Fruit fly (Drosophila melanogaster): ENCODE results near the gene Blos3.

Gene Blos3

DNA sequence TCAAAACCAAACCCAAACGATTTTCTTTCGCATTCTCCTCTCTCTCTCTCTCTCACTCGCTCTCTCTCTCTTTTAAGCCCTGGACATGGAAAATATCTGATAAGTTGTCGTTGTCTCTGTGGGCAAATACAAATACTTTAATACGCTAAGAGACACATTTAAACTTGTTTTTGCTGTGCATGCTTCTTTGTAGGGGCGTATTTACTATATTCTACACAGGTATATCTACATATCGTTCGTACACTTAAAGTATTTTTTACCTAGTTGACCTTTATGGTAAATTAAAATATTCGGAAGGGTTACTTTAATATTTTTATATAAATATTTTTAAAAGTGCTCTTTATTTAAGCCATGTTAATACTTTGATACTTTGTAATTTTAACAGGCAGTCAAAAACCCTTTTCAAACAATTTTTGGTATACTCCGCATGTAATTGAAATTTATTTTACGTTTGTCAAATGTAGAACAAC is 23.7 kb upstream of the Blos3 start (continued):
- TF ChIP-seq croc (GFP tag; conservative IDR thresholded peaks at IDR 0.05) (no peak), Trl (optimal IDR thresholded peaks at IDR 0.05) (peak; percentile 78 to 96), Trl (GFP tag; optimal IDR thresholded peaks at IDR 0.05) (no peak), otp (GFP tag; IDR thresholded peaks at IDR 0.05) (no peak), knrl (GFP tag; IDR thresholded peaks at IDR 0.05; ENCODE audit: partially characterized antibody) (no peak), CG14050 (GFP tag; IDR thresholded peaks at IDR 0.05) (no peak), CG17912 (GFP tag; optimal IDR thresholded peaks at IDR 0.05) (no peak), crp (GFP tag; optimal IDR thresholded peaks at IDR 0.05) (no peak), Med (GFP tag) (peak; percentile 11), bcd (GFP tag; optimal IDR thresholded peaks at IDR 0.05) (no peak), Jarid2 (GFP tag; optimal IDR thresholded peaks at IDR 0.05) (peak; percentile 0), ftz-f1 (GFP tag; optimal IDR thresholded peaks at IDR 0.05) (no peak), CG31224 (GFP tag; IDR thresholded peaks at IDR 0.05) (no peak), CHES-1-like (GFP tag; optimal IDR thresholded peaks at IDR 0.05) (no peak), stwl (tag; optimal IDR thresholded peaks at IDR 0.05) (no peak), exex (tag; optimal IDR thresholded peaks at IDR 0.05) (peak; percentile 12), Atf-2 (GFP tag; optimal IDR thresholded peaks at IDR 0.05) (no peak), Pdp1 (GFP tag; optimal IDR thresholded peaks at IDR 0.05) (no peak), PHDP (tag; optimal IDR thresholded peaks at IDR 0.05) (peak; percentile 15), CG11560 (tag; IDR thresholded peaks at IDR 0.05) (no peak), CG6854 (GFP tag; optimal IDR thresholded peaks at IDR 0.05) (no peak), CG10209 (GFP tag; optimal IDR thresholded peaks at IDR 0.05) (no peak), CG7357 (GFP tag; IDR thresholded peaks at IDR 0.05) (no peak), CG2678 (tag; optimal IDR thresholded peaks at IDR 0.05) (peak; percentile 29), zen2 (GFP tag; IDR thresholded peaks at IDR 0.05; ENCODE audit: partially characterized antibody) (no peak), CG5245 (GFP tag; optimal IDR thresholded peaks at IDR 0.05) (no peak), ems (GFP tag; optimal IDR thresholded peaks at IDR 0.05) (no peak), CG12236 (GFP tag; optimal IDR thresholded peaks at IDR 0.05) (no peak), CG10321 (GFP tag; IDR thresholded peaks at IDR 0.05) (no peak), mam (GFP tag; optimal IDR thresholded peaks at IDR 0.05) (no peak), CG4617 (GFP tag; optimal IDR thresholded peaks at IDR 0.05; ENCODE audit: borderline replicate concordance) (no peak), CG12659 (GFP tag; optimal IDR thresholded peaks at IDR 0.05) (no peak), ttk (GFP tag; IDR thresholded peaks at IDR 0.05) (no peak), CG15601 (tag; optimal IDR thresholded peaks at IDR 0.05) (no peak), amos (GFP tag; IDR thresholded peaks at IDR 0.05; ENCODE audit: partially characterized antibody) (peak; percentile 19; the same call in 1 of the 2 replicates), CG10147 (GFP tag; optimal IDR thresholded peaks at IDR 0.05) (no peak), crc (GFP tag; optimal IDR thresholded peaks at IDR 0.05) (no peak), cg (GFP tag; optimal IDR thresholded peaks at IDR 0.05) (peak; percentile 45), CG12104 (GFP tag; optimal IDR thresholded peaks at IDR 0.05) (no peak), CG14710 (tag; optimal IDR thresholded peaks at IDR 0.05) (peak; percentile 25), Antp (GFP tag; optimal IDR thresholded peaks at IDR 0.05) (no peak), CG12391 (tag; optimal IDR thresholded peaks at IDR 0.05) (no peak), dpn (GFP tag; optimal IDR thresholded peaks at IDR 0.05) (no peak), CG6791 (GFP tag; IDR thresholded peaks at IDR 0.05; ENCODE audit: partially characterized antibody) (0 out of 3 replicates have a peak, but pooled peaks have one; percentile 23), CG2120 (GFP tag; optimal IDR thresholded peaks at IDR 0.05) (no peak), D19A (tag; optimal IDR thresholded peaks at IDR 0.05) (peak; percentile 2), NfI (GFP tag; optimal IDR thresholded peaks at IDR 0.05) (no peak), chm (GFP tag; IDR thresholded peaks at IDR 0.05) (no peak), CG5953 (GFP tag; IDR thresholded peaks at IDR 0.05) (no peak), Camta (GFP tag; optimal IDR thresholded peaks at IDR 0.05) (no peak), Meics (GFP tag; optimal IDR thresholded peaks at IDR 0.05) (peak; percentile 27)
